Comparison of ENCODE assay signal across 3 fruit fly cellular contexts in the genomic region with DNA sequence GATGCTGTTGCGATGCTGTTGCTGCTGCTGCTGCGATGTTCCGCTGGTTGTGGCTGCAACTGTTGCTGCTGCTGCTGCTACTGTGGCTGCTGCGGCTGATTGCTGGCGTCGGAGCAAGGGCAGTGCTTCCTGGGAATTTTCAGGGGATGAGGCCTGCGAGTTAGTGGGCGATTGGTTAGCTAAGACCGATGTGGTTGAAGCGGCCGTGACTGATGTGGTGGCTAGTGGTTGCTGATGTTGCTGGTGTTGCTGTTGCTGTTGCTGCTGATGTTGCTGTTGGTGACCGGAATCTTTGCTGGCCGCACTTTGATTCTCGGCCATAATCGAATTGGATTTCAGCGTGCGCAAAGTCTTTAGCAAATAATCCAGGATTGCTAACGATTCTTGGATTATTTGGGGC.
A peak's percentile ranks its signal among the peaks of the same experiment; 100 is the strongest.
TF ChIP-seq lines count a peak whose summit lies in the region.

No protein-coding gene starts in this region.

- no peak for TF ChIP-seq CTCF in whole organism, embryonic (GFP tag; optimal IDR thresholded peaks at IDR 0.05; lab: Kevin White, UChicago)

TF ChIP-seq in whole organism, embryonic, 481 proteins besides CTCF, POLR2A, EP300 and RAD21:
- TF ChIP-seq CG5245 (GFP tag; optimal IDR thresholded peaks at IDR 0.05; lab: Kevin White, UChicago) (no peak), CG6254 (GFP tag; optimal IDR thresholded peaks at IDR 0.05; lab: Kevin White, UChicago) (no peak), CG11504 (tag; optimal IDR thresholded peaks at IDR 0.05; lab: Kevin White, UChicago) (peak; percentile 30), CG10209 (GFP tag; optimal IDR thresholded peaks at IDR 0.05; lab: Kevin White, UChicago) (no peak), CG5180 (GFP tag; optimal IDR thresholded peaks at IDR 0.05; lab: Kevin White, UChicago) (peak; percentile 6)

TF ChIP-seq in whole organism, pupa, 21 proteins besides CTCF, POLR2A, EP300 and RAD21:
- TF ChIP-seq CG15710 (tag; optimal IDR thresholded peaks at IDR 0.05; lab: Kevin White, UChicago) = no peak
- 0 out of 3 replicates have a peak, but pooled peaks have one; percentile 20 for TF ChIP-seq CG4496 (GFP tag; IDR thresholded peaks at IDR 0.05; lab: Robert Waterston, UW)

TF ChIP-seq in whole organism, wandering third instar larva, 38 proteins besides CTCF, POLR2A, EP300 and RAD21:
- TF ChIP-seq Hr78 (GFP tag; optimal IDR thresholded peaks at IDR 0.05; lab: Kevin White, UChicago) (no peak), Myc (optimal IDR thresholded peaks at IDR 0.05; lab: Kevin White, UChicago) (no peak), Dfd (GFP tag; optimal IDR thresholded peaks at IDR 0.05; lab: Kevin White, UChicago) (peak; percentile 93), usp (GFP tag; optimal IDR thresholded peaks at IDR 0.05; lab: Kevin White, UChicago) (no peak), dsf (GFP tag; optimal IDR thresholded peaks at IDR 0.05; lab: Kevin White, UChicago; ENCODE audit: borderline replicate concordance) (no peak)
